Worm (Caenorhabditis elegans): ENCODE results near the gene C43D7.7.
"Not testable (repeated sequence)": the region's sequence is repeated elsewhere in the genome, so short reads cannot be mapped to it uniquely, and the experiment has no call there.

C43D7.7 gene

DNA sequence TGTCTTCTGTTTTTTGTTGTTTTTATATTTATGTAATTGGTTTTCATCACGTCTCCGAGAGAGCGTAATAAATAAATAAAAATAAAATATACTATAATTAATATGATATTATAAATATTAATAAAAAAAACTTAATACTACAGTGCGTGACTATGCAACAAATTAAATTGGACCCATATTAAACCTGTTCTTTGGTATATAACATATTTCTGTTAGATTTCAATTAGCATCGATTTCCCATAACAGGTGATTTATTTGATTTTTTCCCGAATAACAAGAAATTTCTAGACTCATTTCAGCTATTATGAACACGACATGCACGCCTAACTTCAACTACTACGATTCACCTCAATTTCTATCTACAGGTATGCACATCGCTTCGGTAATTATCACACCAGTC is 2.3 kb downstream of the C43D7.7 start, which contains the start of gene srh-208:
Gene srh-208 (plus strand): TSS at position 301 of the 400 bp plus-strand sequence.
- not testable (repeated sequence) for TF ChIP-seq flh-1, tbx-8, unc-62 (GFP tag; optimal IDR thresholded peaks at IDR 0.05)

DNA sequence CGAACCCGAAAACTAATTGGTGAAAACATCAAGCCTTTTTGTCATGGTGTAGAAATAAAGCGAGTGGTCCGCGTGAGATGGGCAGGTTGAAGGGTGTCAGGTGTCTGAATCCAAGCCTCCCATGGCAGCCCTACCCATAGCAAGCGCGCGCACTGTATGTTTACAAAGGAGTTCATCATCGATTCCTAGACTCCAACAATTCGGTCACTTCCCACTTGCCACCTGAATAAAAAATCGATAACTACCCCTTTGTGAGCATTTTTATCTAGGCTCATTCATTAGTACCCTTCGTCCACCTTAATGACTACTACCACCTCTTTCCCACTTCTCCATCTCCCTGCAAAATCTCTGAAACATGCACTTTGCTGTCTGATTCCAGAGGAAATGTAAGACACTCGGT is 6.3 kb downstream of the C43D7.7 start, which contains the start of gene fbxb-64:
Gene fbxb-64 (plus strand): TSS at position 301 of the 400 bp plus-strand sequence.
- no peak for TF ChIP-seq flh-1 (GFP tag; optimal IDR thresholded peaks at IDR 0.05)
- TF ChIP-seq bed-3 (GFP tag; optimal IDR thresholded peaks at IDR 0.05): no peak
- no peak for TF ChIP-seq ham-2 (GFP tag; optimal IDR thresholded peaks at IDR 0.05)
- TF ChIP-seq sem-2 (GFP tag; optimal IDR thresholded peaks at IDR 0.05): no peak
- TF ChIP-seq hlh-1 (tag; optimal IDR thresholded peaks at IDR 0.05): no peak
- no peak for TF ChIP-seq sptf-1 (tag; optimal IDR thresholded peaks at IDR 0.05)
- TF ChIP-seq drap-1 (GFP tag; optimal IDR thresholded peaks at IDR 0.05): no peak
- TF ChIP-seq nhr-28 (tag; optimal IDR thresholded peaks at IDR 0.05): no peak
- TF ChIP-seq lin-13 (tag; optimal IDR thresholded peaks at IDR 0.05): no peak
- TF ChIP-seq elt-1 (tag; optimal IDR thresholded peaks at IDR 0.05; ENCODE audit: borderline replicate concordance, insufficient read depth): no peak
- TF ChIP-seq mls-2 (tag; optimal IDR thresholded peaks at IDR 0.05): no peak

DNA sequence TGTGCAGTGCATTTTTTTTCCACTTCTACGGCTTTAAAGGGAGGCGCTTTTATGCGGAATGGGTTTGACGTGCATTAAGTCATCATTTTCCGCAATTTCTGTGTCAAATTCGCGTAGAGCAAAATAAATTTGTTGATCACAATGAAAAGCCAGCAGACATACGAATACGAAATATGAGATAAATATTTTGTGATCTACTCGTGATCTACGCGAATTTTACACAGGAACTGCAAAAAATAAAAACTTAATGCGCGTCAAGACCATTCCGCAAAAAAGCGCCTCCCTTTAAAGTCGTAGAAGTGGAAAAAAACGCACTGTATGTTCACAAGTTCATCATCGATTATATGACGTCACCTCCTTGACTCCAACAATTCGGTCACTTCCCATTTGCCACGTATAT is 7.9 kb downstream of the C43D7.7 start, which contains the start of gene C43D7.8:
Gene C43D7.8 (minus strand): TSS at position 101 of the 400 bp plus-strand sequence.
- TF ChIP-seq elt-1 (tag; optimal IDR thresholded peaks at IDR 0.05; ENCODE audit: borderline replicate concordance, insufficient read depth) (no peak), ces-1 (GFP tag; optimal IDR thresholded peaks at IDR 0.05) (no peak), zip-8 (tag; optimal IDR thresholded peaks at IDR 0.05) (no peak), ceh-83 (GFP tag; optimal IDR thresholded peaks at IDR 0.05) (no peak), M03D4.4 (tag; optimal IDR thresholded peaks at IDR 0.05) (no peak), pha-4 (tag; optimal IDR thresholded peaks at IDR 0.05) (no peak)

DNA sequence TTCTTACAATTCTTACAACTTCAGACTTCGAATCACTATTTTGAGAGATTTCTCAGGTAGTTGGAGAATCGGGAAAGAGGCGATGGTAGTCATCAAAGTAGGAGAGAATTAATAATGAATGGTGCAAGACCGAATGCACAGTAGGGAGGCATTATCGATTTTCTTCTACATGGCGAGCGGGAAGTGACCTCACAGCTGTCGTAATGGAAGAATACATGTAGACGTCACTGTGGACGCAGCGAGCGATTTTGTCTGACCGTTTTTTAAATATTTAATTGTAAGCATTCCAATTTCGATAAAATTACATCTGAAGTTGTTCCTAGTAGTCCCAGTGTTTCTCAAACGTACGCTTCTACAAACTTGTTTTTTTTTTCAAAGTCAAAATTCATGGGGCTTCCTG is 9.7 kb downstream of the C43D7.7 start, which contains the start of gene F55C9.11:
Gene F55C9.11 (minus strand): TSS at position 101 of the 400 bp plus-strand sequence.
- no peak for TF ChIP-seq drap-1 (GFP tag; optimal IDR thresholded peaks at IDR 0.05)
- no peak for TF ChIP-seq ham-2 (GFP tag; optimal IDR thresholded peaks at IDR 0.05)
- no peak for TF ChIP-seq lin-32 (GFP tag; optimal IDR thresholded peaks at IDR 0.05)
- TF ChIP-seq mep-1 (tag; optimal IDR thresholded peaks at IDR 0.05): no peak
- no peak for TF ChIP-seq mab-5 (tag; optimal IDR thresholded peaks at IDR 0.05)
- TF ChIP-seq blmp-1 (tag; optimal IDR thresholded peaks at IDR 0.05): no peak
- no peak for TF ChIP-seq nhr-28 (tag; optimal IDR thresholded peaks at IDR 0.05)
- TF ChIP-seq elt-3 (tag; optimal IDR thresholded peaks at IDR 0.05): no peak
- no peak for TF ChIP-seq nhr-76 (tag; optimal IDR thresholded peaks at IDR 0.05)
- no peak for TF ChIP-seq lin-13 (tag; optimal IDR thresholded peaks at IDR 0.05)
- no peak for TF ChIP-seq sptf-1 (tag; optimal IDR thresholded peaks at IDR 0.05)
- TF ChIP-seq mls-2 (tag; optimal IDR thresholded peaks at IDR 0.05): no peak
- TF ChIP-seq ces-1 (GFP tag; optimal IDR thresholded peaks at IDR 0.05): no peak
- TF ChIP-seq ceh-39 (tag; optimal IDR thresholded peaks at IDR 0.05): no peak
- no peak for TF ChIP-seq nhr-12 (tag; optimal IDR thresholded peaks at IDR 0.05)
- no peak for TF ChIP-seq nhr-237 (tag; optimal IDR thresholded peaks at IDR 0.05)
- TF ChIP-seq elt-1 (tag; optimal IDR thresholded peaks at IDR 0.05; ENCODE audit: borderline replicate concordance, insufficient read depth): no peak
- no peak for TF ChIP-seq unc-120 (tag; optimal IDR thresholded peaks at IDR 0.05; ENCODE audit: poor library complexity, severe bottlenecking)

DNA sequence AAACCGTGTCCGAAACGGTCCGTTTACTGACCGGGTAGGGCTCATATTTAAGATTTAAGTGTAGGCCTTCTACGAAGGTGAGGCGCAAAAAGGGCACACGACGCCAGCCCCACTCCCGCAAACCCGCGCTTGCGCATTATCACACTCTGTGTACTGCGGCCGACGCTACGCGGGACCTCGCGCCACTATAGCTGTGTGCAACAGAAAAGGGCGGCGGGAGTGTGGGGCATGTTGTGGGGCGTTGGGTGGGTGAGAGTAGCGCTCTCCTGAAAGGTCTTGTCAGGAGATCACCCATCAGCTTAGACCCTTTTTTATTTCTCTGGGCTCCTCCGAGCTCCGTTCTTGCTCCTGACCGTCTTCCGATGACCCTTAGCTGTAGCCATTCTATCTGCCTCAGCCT is 11.2 kb downstream of the C43D7.7 start:
- TF ChIP-seq nhr-28 (tag; optimal IDR thresholded peaks at IDR 0.05): no peak
- TF ChIP-seq ceh-83 (GFP tag; optimal IDR thresholded peaks at IDR 0.05): no peak
- no peak for TF ChIP-seq drap-1 (GFP tag; optimal IDR thresholded peaks at IDR 0.05)
- no peak for TF ChIP-seq ham-2 (GFP tag; optimal IDR thresholded peaks at IDR 0.05)
- no peak for TF ChIP-seq M03D4.4 (tag; optimal IDR thresholded peaks at IDR 0.05)
- TF ChIP-seq lin-32 (GFP tag; optimal IDR thresholded peaks at IDR 0.05): no peak
- TF ChIP-seq hlh-1 (tag; optimal IDR thresholded peaks at IDR 0.05): no peak
- TF ChIP-seq nhr-2 (tag; optimal IDR thresholded peaks at IDR 0.05): no peak
- TF ChIP-seq pha-4 (tag; optimal IDR thresholded peaks at IDR 0.05): no peak
- TF ChIP-seq unc-120 (tag; optimal IDR thresholded peaks at IDR 0.05; ENCODE audit: poor library complexity, severe bottlenecking): no peak
- TF ChIP-seq blmp-1 (tag; optimal IDR thresholded peaks at IDR 0.05): no peak
- TF ChIP-seq ceh-43 (GFP tag; optimal IDR thresholded peaks at IDR 0.05): no peak
- TF ChIP-seq flh-1 (GFP tag; optimal IDR thresholded peaks at IDR 0.05): no peak
- no peak for TF ChIP-seq lin-13 (tag; optimal IDR thresholded peaks at IDR 0.05)
- TF ChIP-seq ces-1 (GFP tag; optimal IDR thresholded peaks at IDR 0.05): no peak
- no peak for TF ChIP-seq mab-5 (tag; optimal IDR thresholded peaks at IDR 0.05)
